Fruit fly (Drosophila melanogaster): ENCODE data around the gene Ripalpha.

DNA sequence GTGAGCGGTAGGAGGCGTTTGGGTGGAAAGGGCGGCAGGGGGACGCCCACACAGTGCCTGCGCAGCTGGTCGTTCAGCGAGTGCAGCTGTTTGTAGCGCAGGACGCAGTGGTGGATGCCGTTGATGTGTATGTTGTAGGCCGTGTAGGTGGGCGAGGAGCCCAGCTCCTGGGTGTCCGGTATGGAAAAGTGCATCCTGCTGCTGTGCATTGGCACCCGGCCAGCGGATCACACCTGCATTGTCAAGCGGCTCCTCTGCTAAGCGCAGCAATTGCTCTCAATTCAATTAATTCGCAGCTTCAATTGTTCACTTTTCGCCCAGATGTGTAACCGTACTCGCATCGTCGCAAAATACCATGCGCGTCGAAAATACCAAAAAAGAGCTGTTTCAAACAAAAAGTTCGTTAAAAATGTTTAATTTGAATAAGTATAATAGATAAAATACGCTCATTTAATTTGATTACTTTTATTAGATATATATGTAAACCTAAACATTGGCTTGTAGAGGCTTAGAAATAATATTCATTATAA is 5.9 kb upstream of the Ripalpha start, which contains the start of gene Snx17:
- TF ChIP-seq Hr78 (GFP tag; optimal IDR thresholded peaks at IDR 0.05), result no peak
- TF ChIP-seq CG9705 (GFP tag; optimal IDR thresholded peaks at IDR 0.05), result no peak
- no peak for TF ChIP-seq Myc (optimal IDR thresholded peaks at IDR 0.05)
